Worm (Caenorhabditis elegans): ENCODE data around the gene nhr-239.

Gene nhr-239

ce11 chrIII:2596984-2597454 lies 35.5 kb downstream of the nhr-239 start, which contains the start of gene apb-1 (continued):
- TF ChIP-seq let-526 (GFP tag; IDR thresholded peaks at IDR 0.05) (no peak), F22D6.2 (tag; optimal IDR thresholded peaks at IDR 0.05) (no peak), nhr-90 (tag; optimal IDR thresholded peaks at IDR 0.05) (no peak), attf-6 (GFP tag; IDR thresholded peaks at IDR 0.05) (0 out of 2 replicates have a peak, but pooled peaks have one; percentile 55), madf-10 (tag; optimal IDR thresholded peaks at IDR 0.05) (peak; percentile 62), snpc-4 (GFP tag; optimal IDR thresholded peaks at IDR 0.05) (peak; percentile 11), snpc-4 (tag; optimal IDR thresholded peaks at IDR 0.05) (peak; percentile 58 to 79 (median 64)), C17E4.6 (GFP tag; IDR thresholded peaks at IDR 0.05) (peak; percentile 17; the same call in 1 of the 2 replicates), madf-6 (GFP tag; IDR thresholded peaks at IDR 0.05) (peak; percentile 93), Y56A3A.18 (GFP tag; IDR thresholded peaks at IDR 0.05) (no peak), B0035.1 (tag; optimal IDR thresholded peaks at IDR 0.05) (no peak), ztf-28 (GFP tag; IDR thresholded peaks at IDR 0.05) (no peak), somi-1 (GFP tag; optimal IDR thresholded peaks at IDR 0.05) (no peak), madf-8 (GFP tag; conservative IDR thresholded peaks at IDR 0.05) (peak; percentile 70), ZK185.1 (tag; optimal IDR thresholded peaks at IDR 0.05; ENCODE audit: poor library complexity, severe bottlenecking) (no peak), rec-8 (tag; optimal IDR thresholded peaks at IDR 0.05) (no peak), T07F8.4 (tag; optimal IDR thresholded peaks at IDR 0.05) (no peak), ztf-22 (GFP tag; optimal IDR thresholded peaks at IDR 0.05) (no peak), lin-35 (GFP tag; optimal IDR thresholded peaks at IDR 0.05) (peak in 2 of 3 experiments; percentile 51 to 94), akir-1 (GFP tag; optimal IDR thresholded peaks at IDR 0.05) (no peak), ceh-91 (GFP tag; IDR thresholded peaks at IDR 0.05) (peak; percentile 56), ekl-4 (GFP tag; IDR thresholded peaks at IDR 0.05) (no peak; the same call in 1 of the 2 replicates), nfya-1 (tag; optimal IDR thresholded peaks at IDR 0.05; ENCODE audit: borderline replicate concordance, insufficient read depth) (no peak), mcd-1 (GFP tag; IDR thresholded peaks at IDR 0.05) (peak; percentile 93), F57A8.1 (GFP tag; optimal IDR thresholded peaks at IDR 0.05) (no peak), zim-3 (tag; optimal IDR thresholded peaks at IDR 0.05) (no peak), pha-4 (tag; optimal IDR thresholded peaks at IDR 0.05) (no peak), lsl-1 (GFP tag; optimal IDR thresholded peaks at IDR 0.05) (peak; percentile 79), rpc-1 (optimal IDR thresholded peaks at IDR 0.05) (no peak), rpc-1 (tag; optimal IDR thresholded peaks at IDR 0.05) (no peak), attf-3 (GFP tag; conservative IDR thresholded peaks at IDR 0.05) (no peak; the same call in 1 of the 2 replicates), egrh-3 (GFP tag; IDR thresholded peaks at IDR 0.05) (peak; percentile 39; the same call in 1 of the 2 replicates), snpc-3.4 (tag; optimal IDR thresholded peaks at IDR 0.05) (peak; percentile 86), cebp-1 (GFP tag; IDR thresholded peaks at IDR 0.05) (no peak), cebp-1 (tag; optimal IDR thresholded peaks at IDR 0.05) (peak; percentile 91), ztf-18 (tag; optimal IDR thresholded peaks at IDR 0.05) (peak; percentile 98), C06A6.2 (GFP tag; conservative IDR thresholded peaks at IDR 0.05) (peak; percentile 83), repo-1 (tag; optimal IDR thresholded peaks at IDR 0.05) (peak; percentile 79), atf-7 (tag; optimal IDR thresholded peaks at IDR 0.05) (peak; percentile 73), ztf-26 (tag; optimal IDR thresholded peaks at IDR 0.05) (peak; percentile 84), F23B12.7 (tag; optimal IDR thresholded peaks at IDR 0.05; ENCODE audit: insufficient read depth) (peak; percentile 75), dpff-1 (tag; optimal IDR thresholded peaks at IDR 0.05) (no peak), aptf-3 (GFP tag; IDR thresholded peaks at IDR 0.05) (no peak), pbrm-1 (GFP tag; IDR thresholded peaks at IDR 0.05) (peak; percentile 82), hlh-26 (GFP tag; conservative IDR thresholded peaks at IDR 0.05) (no peak), nhr-27 (tag; optimal IDR thresholded peaks at IDR 0.05) (no peak), hsf-1 (GFP tag; IDR thresholded peaks at IDR 0.05) (no peak; the same call in 1 of the 2 replicates), nfyb-1 (GFP tag; IDR thresholded peaks at IDR 0.05) (peak; percentile 93)

All from whole organism, young adult.